Fruit fly (Drosophila melanogaster): ENCODE results near the gene cact.

cact gene

DNA sequence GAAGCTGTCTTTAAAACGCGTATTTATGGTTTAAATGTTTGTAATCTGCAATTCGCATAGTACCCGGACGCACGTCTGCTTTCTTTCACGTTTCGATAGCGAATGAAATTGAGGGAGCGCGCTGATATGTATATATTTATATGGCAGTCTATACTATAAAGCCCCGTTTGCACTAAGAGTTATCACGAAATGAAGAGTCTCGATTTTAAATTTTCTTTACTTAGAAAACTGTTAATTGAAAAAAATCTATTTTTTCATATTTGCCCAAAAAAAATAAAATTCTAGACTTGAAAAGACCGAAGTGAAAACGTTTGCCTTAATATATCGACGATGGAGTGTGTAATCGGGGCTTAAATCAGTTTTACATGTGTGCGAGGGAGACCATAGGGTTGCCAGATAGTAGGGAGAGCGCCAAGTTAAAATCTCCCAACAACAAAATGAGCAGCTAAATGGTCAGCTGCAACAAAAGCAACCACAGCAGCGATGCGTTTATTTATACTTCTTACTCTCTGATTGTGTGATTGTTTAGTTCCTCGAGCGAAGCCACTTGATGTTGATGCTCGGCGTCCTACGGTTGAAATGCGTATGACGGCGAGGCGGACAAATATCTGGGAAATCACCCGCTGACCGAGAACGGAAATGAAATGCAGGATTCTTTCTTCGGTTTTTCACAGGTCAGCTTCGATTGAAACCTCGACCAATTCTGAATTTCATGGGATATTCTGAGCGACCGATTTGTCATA lies at the start of gene cact:
Gene cact (minus strand): TSS at position 693 of the 743 bp plus-strand sequence.
- TF ChIP-seq CG8478 (optimal IDR thresholded peaks at IDR 0.05), result no peak
- no peak for TF ChIP-seq CTCF (optimal IDR thresholded peaks at IDR 0.05)

DNA sequence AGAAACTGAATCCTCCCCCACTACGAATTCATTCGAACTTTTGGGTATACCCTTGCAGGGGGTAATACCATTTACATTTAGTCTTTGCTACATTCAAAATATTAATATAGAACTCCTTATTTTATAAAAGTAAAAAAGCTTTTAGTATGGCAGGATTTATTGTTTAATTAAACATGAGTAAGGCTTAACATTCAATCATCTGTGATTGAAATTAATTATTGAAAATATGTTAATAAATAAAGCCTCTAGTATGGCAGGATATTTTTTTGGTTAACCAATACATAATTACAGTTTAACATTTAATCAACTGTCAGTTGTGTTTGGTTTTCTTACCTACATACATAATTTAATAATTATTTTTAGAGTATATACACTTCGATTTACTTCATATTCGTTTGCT lies 48.7 kb upstream of the cact start:
- TF ChIP-seq CG8478 (optimal IDR thresholded peaks at IDR 0.05) (no peak), CTCF (optimal IDR thresholded peaks at IDR 0.05) (no peak)

DNA sequence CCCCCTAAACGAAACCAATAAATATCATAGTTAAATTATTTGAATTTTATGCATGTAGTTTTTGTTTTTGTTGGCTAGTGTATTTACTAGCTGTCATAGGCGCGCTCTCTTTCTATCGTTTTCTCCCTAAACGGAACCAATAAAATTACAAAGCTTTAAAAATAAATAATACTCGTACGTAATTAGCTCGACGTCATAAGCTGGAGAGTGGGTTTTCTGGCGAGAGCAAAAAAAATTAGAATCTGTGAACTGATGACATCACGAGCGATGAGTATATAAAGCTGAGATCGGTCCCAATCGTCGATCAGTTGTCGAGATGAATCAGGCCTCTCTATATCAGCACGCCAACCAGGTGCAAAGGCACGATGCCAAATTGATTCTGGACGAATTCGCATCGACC lies 39.6 kb upstream of the cact start, which contains the start of gene jhamt:
Gene jhamt (plus strand): TSS at position 301 of the 400 bp plus-strand sequence.
- no peak for TF ChIP-seq CG8478 (optimal IDR thresholded peaks at IDR 0.05)
- TF ChIP-seq CTCF (optimal IDR thresholded peaks at IDR 0.05), result no peak

DNA sequence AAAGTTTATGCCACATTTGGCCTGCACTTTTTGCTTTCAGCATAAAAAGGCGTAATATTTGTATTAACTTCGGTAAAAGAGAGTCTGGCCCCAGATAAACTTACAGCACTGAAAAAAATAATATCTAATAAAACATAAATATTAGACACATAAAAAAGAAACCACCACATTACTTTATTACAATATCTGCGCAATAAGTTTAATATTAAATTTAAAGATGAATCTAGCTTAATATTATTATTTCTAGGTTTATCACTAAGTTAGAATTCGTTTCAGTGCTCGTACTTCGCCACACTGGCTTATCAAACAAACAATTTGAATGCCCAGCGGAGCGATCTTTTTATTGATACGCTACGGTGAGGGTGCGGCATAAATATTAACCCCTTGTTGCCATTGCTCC lies 31.9 kb upstream of the cact start:
- no peak for TF ChIP-seq CTCF (optimal IDR thresholded peaks at IDR 0.05)
- TF ChIP-seq CG8478 (optimal IDR thresholded peaks at IDR 0.05), result no peak

DNA sequence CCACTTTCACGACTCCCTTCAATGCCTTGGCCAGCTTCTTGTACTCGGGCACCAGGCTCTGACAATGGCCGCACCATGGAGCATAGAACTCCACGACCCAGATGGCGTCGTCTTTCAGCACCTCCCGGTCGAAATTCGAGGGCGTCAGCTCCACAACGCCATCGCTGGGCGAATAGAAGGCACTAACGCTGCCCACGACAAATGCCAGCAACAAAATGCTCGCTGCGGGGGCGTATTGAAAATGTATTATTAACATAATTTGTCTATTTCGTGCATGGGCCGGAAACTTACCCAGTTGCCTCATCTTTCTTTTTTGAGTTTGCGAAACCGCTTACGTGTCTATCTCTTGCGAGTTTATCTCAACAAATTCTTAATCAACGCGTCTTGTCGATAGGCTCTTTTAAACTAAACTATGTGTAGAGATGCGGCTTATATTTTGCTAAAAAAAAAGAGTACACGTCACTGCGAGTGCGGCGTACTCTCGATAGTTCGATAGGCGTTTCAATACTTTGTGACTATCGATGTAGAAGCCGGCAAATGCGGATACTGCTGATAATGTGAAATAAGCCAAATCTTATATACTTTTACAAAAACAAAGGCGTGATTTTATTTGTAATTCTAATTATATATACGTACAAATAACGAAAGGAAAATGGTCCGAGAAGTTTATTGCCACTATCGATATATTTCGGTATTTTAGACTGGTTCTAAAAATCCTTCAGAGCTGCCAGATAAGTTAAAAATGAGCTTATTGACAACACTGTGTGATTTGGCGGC lies 30.4 kb upstream of the cact start, which contains the start of gene CaBP1:
Gene CaBP1 (minus strand): TSS at position 487 of the 777 bp plus-strand sequence.
- TF ChIP-seq CG8478 (optimal IDR thresholded peaks at IDR 0.05), result no peak
- no peak for TF ChIP-seq CTCF (optimal IDR thresholded peaks at IDR 0.05)

DNA sequence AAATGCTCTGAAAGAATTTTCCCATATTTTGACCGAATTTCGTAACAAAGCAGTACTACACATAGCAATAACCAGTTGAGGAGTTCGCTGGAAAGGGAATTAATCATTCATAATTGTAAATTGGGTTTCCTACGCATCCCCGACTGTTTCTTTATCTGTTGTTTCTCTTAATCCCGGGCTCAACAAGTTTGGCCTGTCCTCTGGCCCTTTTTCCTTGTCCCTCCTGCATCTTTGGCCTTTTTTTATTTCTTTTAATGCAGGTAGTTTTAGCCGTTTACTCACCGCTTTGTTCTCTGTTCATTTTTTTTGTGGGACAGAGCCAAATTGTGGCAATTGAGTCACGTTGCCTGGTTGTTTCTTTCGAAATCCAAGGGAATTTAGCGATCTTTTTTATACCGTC lies 27.8 kb upstream of the cact start:
- no peak for TF ChIP-seq CG8478 (optimal IDR thresholded peaks at IDR 0.05)
- no peak for TF ChIP-seq CTCF (optimal IDR thresholded peaks at IDR 0.05)

DNA sequence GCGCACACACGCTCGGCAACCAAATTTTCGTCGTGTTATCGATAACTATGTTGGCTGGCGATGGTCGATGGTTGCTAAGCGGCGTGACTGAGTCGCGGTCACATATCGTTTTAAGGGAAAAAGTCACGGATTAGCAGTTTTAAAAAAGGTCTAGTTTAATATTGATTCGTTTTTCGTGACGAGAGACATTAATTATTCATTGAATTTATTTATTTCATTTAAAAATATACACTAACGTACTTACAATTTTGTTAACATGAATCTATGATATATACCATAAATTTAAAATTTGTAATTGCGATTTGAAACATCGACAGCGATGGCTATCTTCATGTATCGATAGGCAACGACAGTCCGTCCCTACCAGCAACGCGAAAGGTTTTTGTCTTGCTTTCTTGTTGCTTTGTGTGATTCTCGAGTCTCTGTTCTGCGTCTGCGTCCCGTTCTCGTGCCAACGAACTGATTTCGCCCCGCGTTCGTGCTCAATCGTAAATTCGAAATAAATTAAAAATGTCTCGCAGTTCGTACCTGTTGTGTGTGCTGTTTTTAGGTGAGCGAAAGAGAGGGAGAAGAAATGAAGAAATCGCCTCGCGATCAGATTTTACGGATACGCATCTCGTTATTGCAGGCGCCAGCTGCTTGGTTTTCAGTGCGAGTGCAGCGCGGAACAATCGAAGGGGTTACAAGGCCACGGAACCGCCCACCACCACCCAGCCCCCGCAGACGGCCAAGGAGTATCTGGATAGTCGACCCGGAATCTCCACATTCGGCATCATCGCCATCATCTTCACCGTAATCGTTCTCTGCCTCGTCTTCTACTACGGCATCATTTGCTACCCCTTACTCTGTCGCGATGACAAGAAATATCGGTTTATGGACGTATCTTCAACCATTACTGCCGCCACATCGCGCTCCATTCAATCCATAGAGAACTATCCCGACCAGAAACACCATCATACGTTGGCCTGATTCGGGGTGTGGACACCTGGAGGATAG lies 26.9 kb upstream of the cact start, which contains the start of the genes Hyls1, chif and CG4455:
Gene Hyls1 (minus strand): TSS at position 44 of the 996 bp plus-strand sequence.
Gene chif (minus strand): TSS at position 44 of the 996 bp plus-strand sequence.
Gene CG4455 (plus strand): TSS at position 350 of the 996 bp plus-strand sequence.
- no peak for TF ChIP-seq CG8478 (optimal IDR thresholded peaks at IDR 0.05)
- peak in 1 of 2 experiments; percentile 11 for TF ChIP-seq CTCF (optimal IDR thresholded peaks at IDR 0.05)

DNA sequence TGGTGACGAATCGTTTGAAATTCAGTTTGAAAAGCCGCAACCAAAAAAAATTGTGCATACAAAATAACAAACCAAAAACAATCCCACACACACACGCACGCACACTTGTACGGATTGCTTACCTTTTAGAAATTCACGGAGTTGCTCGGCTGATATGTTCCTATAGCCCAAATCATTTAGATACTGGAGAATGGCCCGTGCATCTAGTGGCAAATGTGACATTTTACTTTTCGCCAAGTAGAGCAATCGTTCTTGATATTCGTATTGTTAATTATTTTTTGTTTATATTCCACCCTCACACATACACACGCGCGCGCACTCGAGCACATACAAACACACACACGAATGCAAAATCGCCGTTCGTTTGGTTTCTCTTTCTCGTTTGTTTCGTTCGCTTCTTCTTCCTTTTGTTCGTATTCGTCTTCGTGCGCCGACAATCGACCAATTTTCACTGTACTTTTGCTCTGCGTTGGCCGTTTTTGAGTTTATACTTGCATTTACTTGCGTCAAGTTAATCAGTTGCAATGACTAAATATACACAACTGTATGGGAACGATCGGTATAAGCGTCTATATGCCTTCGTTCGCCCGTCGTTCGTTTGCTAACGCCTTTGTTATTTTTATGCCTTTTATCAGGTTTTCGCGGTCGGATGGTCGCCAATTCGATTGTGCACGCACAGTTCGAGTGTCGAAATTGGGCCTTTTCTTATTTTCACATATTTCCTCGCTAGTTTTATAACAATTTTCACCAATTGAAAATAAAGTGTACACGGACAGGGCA lies 26.0 kb upstream of the cact start:
- TF ChIP-seq CG8478 (optimal IDR thresholded peaks at IDR 0.05) (no peak), CTCF (optimal IDR thresholded peaks at IDR 0.05) (no peak)

DNA sequence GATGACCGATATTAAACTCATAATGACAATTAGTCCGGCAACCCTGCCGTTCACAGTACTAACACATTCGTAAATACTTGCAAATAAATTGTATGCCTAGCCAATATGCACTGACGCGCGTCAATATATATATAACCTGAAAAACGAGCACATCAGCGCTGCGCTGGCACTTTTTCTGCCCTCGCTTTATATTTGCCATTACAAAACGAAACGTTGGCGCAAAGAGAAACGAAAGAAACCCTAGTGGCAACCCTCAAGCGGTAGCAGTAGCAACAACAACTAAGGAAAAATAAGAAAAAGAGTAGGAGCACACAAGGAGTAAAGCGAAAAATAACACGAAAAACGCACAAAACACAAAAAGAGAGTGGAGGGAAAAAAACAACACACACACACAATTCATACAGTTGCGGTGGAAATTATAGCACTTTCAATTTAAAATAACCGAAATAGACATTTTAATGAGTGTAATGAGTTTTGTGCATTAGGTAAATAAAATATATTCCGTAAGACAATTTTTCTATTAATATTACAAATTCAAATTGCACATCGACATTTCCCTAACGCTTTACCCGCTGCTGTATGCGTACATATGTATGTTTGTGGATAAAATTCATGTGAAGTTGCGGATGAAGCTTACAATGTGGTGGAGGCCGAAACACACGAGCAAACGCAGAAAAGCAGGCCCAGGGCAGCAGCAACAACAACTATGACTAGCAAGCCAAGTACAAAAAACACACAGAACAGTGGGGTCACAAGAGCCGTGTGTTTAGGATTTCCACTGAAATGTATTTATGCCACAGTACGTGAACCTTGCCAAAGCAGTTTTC lies 24.9 kb upstream of the cact start:
- TF ChIP-seq CTCF (optimal IDR thresholded peaks at IDR 0.05) (peak in 1 of 2 experiments; percentile 0), CG8478 (optimal IDR thresholded peaks at IDR 0.05) (no peak)

DNA sequence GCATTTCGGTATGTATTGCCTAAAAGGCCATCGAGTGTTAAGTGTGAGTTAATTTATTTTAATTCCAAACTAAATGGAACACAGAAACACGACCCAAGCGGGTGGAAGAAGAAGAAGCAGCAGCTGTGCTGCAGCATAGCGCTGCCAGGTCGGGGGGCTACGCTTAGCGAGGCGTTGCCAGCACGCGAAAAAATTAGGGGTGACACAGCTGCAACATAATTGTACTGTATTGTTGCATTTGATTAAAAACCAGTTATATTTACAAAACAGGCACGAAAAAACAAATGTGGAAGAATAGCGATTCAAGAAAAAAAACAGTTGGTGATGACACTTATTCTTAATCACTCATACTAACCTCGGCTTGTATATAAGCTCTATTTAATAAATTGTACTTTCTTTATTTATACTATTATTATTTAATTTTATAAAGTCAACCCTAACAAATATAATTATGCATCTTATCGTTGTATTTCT lies 24.2 kb upstream of the cact start:
- peak; percentile 71 to 75 for TF ChIP-seq CTCF (optimal IDR thresholded peaks at IDR 0.05)
- TF ChIP-seq CG8478 (optimal IDR thresholded peaks at IDR 0.05), result no peak

DNA sequence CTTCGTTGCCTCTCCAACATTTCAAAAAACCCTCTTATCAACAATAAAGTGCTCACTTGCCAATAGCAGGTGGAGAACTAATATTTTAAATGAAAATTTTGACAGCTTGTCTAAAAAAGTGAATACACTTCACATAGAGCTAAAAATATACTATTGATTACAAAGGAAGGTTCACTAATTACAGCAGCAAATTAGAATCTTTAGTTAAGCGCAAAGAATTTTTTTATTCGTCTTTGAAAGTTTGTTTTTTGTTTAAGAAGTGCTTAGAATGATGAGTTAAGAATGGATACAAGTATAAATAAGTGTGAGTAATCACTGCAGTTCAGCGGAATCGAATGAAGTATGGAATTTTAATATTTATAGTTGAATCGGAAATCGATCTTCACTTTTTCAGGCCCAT lies 16.2 kb upstream of the cact start, which contains the start of gene CG44405:
Gene CG44405 (minus strand): TSS at position 101 of the 400 bp plus-strand sequence.
- TF ChIP-seq CG8478 (optimal IDR thresholded peaks at IDR 0.05) (no peak), CTCF (optimal IDR thresholded peaks at IDR 0.05) (no peak)

DNA sequence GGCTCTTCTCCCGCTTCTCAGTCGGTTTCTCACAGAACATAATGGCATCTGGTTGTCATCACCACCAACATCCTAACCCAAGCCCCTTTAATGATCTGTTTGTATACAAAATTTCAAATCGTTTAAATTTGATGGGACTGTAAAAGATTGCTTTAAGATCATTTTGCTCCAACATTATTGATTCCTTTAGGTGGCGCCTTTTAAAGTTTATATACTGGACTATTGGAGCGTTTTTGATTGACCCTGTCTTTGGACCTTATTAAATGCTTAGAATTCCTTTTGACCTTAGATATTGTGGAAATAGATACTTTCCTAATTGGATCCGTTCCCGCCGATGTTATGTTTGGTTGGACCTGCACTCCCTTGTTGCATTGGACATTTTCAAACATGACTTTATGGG lies 14.3 kb upstream of the cact start, which contains the start of gene CG42266:
Gene CG42266 (minus strand): TSS at position 101 of the 400 bp plus-strand sequence.
- no peak for TF ChIP-seq CG8478 (optimal IDR thresholded peaks at IDR 0.05)
- TF ChIP-seq CTCF (optimal IDR thresholded peaks at IDR 0.05), result no peak

DNA sequence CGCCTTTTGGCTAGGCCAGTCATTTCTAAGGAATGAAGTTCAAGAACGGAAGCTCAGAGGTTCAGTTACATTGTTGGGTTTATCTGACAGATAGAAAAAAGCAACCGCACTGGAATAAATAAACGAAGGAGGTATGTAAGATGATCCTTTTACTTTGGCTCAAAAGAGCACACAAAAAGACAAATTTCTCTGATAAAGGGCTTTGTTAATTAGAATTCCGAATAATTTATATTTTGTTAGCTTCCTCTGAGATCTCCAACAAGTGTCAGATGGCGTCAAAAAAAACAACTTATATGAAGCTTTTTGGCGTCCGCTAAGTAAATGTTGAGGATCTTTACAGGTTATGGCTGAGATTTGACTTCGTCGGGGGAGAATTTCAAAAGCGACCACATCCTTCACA lies 11.8 kb upstream of the cact start, which contains the start of gene CG31817:
Gene CG31817 (minus strand): TSS at position 101 of the 400 bp plus-strand sequence.
- no peak for TF ChIP-seq CG8478 (optimal IDR thresholded peaks at IDR 0.05)
- no peak for TF ChIP-seq CTCF (optimal IDR thresholded peaks at IDR 0.05)

All from S2 (cell line).